Fruit fly (Drosophila melanogaster) whole organism, embryonic: ENCODE data around the gene Eip75B.

Experiments used
- B-H1 ChIP-seq: fragments of 200-800 bp; sonication (Bioruptor generic); IDR thresholded peaks from 3 replicates; pipeline ENCODE4 v1.3.6; 2022; ENCODE audit warnings: missing biosample characterization, missing genetic modification characterization
- Bdp1 ChIP-seq: fragments of 200-800 bp; sonication (Bioruptor generic); optimal IDR thresholded peaks from 3 replicates; lab custom pipeline; 2016; ENCODE audit warnings: missing biosample characterization, missing genetic modification characterization
- CG10321 ChIP-seq: fragments of 200-800 bp; sonication (Bioruptor generic); IDR thresholded peaks from 2 replicates; pipeline ENCODE4 v1.3.6; 2022; ENCODE audit warnings: missing biosample characterization, missing genetic modification characterization
- CG10462 ChIP-seq: fragments of 200-800 bp; sonication (Bioruptor generic); optimal IDR thresholded peaks from 2 replicates; lab custom pipeline; 2016; ENCODE audit warnings: missing biosample characterization, missing genetic modification characterization
- CG10543 ChIP-seq: fragments of 200-800 bp; sonication (Bioruptor generic); optimal IDR thresholded peaks from 3 replicates; lab custom pipeline; 2017; ENCODE audit warnings: missing biosample characterization, mild to moderate bottlenecking, missing genetic modification characterization, moderate library complexity
- CG1233 ChIP-seq: fragments of 200-800 bp; sonication (Bioruptor generic); optimal IDR thresholded peaks from 4 replicates; lab custom pipeline; 2018; ENCODE audit warnings: missing biosample characterization, mild to moderate bottlenecking, missing genetic modification characterization
- CG12769 ChIP-seq: fragments of 200-800 bp; sonication (Bioruptor generic); optimal IDR thresholded peaks from 2 replicates; lab custom pipeline; 2019; ENCODE audit warnings: missing biosample characterization, mild to moderate bottlenecking, missing genetic modification characterization, moderate library complexity
- CG14710 ChIP-seq: fragments of 200-800 bp; sonication (Bioruptor generic); optimal IDR thresholded peaks from 3 replicates; lab custom pipeline; 2019; ENCODE audit warnings: missing biosample characterization, mild to moderate bottlenecking, missing genetic modification characterization, moderate library complexity
- CG14860 ChIP-seq: fragments of 200-800 bp; sonication (Bioruptor generic); IDR thresholded peaks from 3 replicates; pipeline ENCODE4 v1.3.6; 2022; ENCODE audit warnings: missing biosample characterization, missing genetic modification characterization; ENCODE audit not compliant: partially characterized antibody
- CG15514 ChIP-seq: fragments of 200-800 bp; sonication (Bioruptor generic); optimal IDR thresholded peaks from 3 replicates; lab custom pipeline; 2017; ENCODE audit warnings: missing biosample characterization, missing genetic modification characterization, mild to moderate bottlenecking, moderate library complexity, missing genetic modification reagents
- CG1832 ChIP-seq: fragments of 200-800 bp; sonication (Bioruptor generic); optimal IDR thresholded peaks from 2 replicates; lab custom pipeline; 2017; ENCODE audit warnings: missing biosample characterization, mild to moderate bottlenecking, missing genetic modification characterization, inconsistent platforms
- CG2875 ChIP-seq: fragments of 200-800 bp; sonication (Bioruptor generic); optimal IDR thresholded peaks from 2 replicates; lab custom pipeline; 2017; ENCODE audit warnings: missing biosample characterization, mild to moderate bottlenecking, missing genetic modification characterization, missing genetic modification reagents
- CG34422 ChIP-seq: fragments of 200-800 bp; sonication (Bioruptor generic); IDR thresholded peaks from 3 replicates; pipeline ENCODE4 v1.3.6; 2022; ENCODE audit warnings: missing biosample characterization, missing genetic modification characterization
- CG3838 ChIP-seq: fragments of 200-800 bp; sonication (Bioruptor generic); optimal IDR thresholded peaks from 3 replicates; lab custom pipeline; 2016; ENCODE audit warnings: missing biosample characterization, missing genetic modification characterization
- CG4617 ChIP-seq: fragments of 200-800 bp; sonication (Bioruptor generic); optimal IDR thresholded peaks from 3 replicates; lab custom pipeline; 2016; ENCODE audit warnings: missing biosample characterization, missing genetic modification characterization, borderline replicate concordance
- CG5245 ChIP-seq: fragments of 200-800 bp; sonication (Bioruptor generic); optimal IDR thresholded peaks from 3 replicates; lab custom pipeline; 2016; ENCODE audit warnings: missing biosample characterization, missing genetic modification characterization
- CG7372 ChIP-seq: fragments of 200-800 bp; sonication (Bioruptor generic); IDR thresholded peaks from 2 replicates; pipeline ENCODE4 v1.3.6; 2022; ENCODE audit warnings: missing biosample characterization, missing genetic modification characterization
- CG7556 ChIP-seq: fragments of 200-800 bp; sonication (Bioruptor generic); optimal IDR thresholded peaks from 2 replicates; lab custom pipeline; 2017; ENCODE audit warnings: missing biosample characterization, mild to moderate bottlenecking, missing genetic modification characterization
- CG8290 ChIP-seq, 3 experiments: fragments of 200-800 bp; sonication (Bioruptor generic); optimal IDR thresholded peaks; 2 replicates each; lab custom pipeline; 2016 to 2019; ENCODE audit warnings: missing biosample characterization in 3 of 3, missing genetic modification characterization in 3 of 3, mild to moderate bottlenecking in 2 of 3, moderate library complexity in 1 of 3
- CG8944 ChIP-seq: fragments of 200-800 bp; sonication (Bioruptor generic); optimal IDR thresholded peaks from 3 replicates; lab custom pipeline; 2016; ENCODE audit warnings: missing biosample characterization, missing genetic modification characterization
- CG9437 ChIP-seq: fragments of 200-800 bp; sonication (Bioruptor generic); optimal IDR thresholded peaks from 2 replicates; lab custom pipeline; 2018; ENCODE audit warnings: missing biosample characterization, mild to moderate bottlenecking, missing genetic modification characterization
- Eip74EF ChIP-seq, 2 experiments: fragments of 200-800 bp in 1 of 2; fragments of >200 bp in 1 of 2; sonication (Bioruptor generic) in 1 of 2; optimal IDR thresholded peaks; 2 replicates each; lab custom pipeline; 2017 to 2019; ENCODE audit warnings: missing biosample characterization in 2 of 2, missing genetic modification characterization in 2 of 2, mild to moderate bottlenecking in 1 of 2, moderate library complexity in 1 of 2
- H2.0 ChIP-seq: fragments of 200-800 bp; sonication (Bioruptor generic); IDR thresholded peaks from 2 replicates; pipeline ENCODE4 v1.3.6; 2022; ENCODE audit warnings: missing biosample characterization, missing genetic modification characterization
- Jarid2 ChIP-seq: fragments of 200-800 bp; sonication (Bioruptor generic); optimal IDR thresholded peaks from 3 replicates; lab custom pipeline; 2017; ENCODE audit warnings: mild to moderate bottlenecking, missing biosample characterization, missing genetic modification reagents, missing genetic modification characterization
- Mad ChIP-seq: fragments of 200-800 bp; sonication (Bioruptor generic); optimal IDR thresholded peaks from 2 replicates; lab custom pipeline; 2016; ENCODE audit warnings: missing biosample characterization, missing genetic modification characterization
- Med ChIP-seq: fragments of 200-800 bp; sonication (Bioruptor generic); peaks from one replicate; lab custom pipeline; 2016; ENCODE audit warnings: missing biosample characterization, missing genetic modification characterization, mild to moderate bottlenecking, inconsistent platforms, moderate library complexity
- Meics ChIP-seq: fragments of 200-800 bp; sonication (Bioruptor generic); optimal IDR thresholded peaks from 2 replicates; lab custom pipeline; 2017; ENCODE audit warnings: missing biosample characterization, mild to moderate bottlenecking, missing genetic modification characterization
- NFAT ChIP-seq: fragments of 200-800 bp; sonication (Bioruptor generic); IDR thresholded peaks from 2 replicates; pipeline ENCODE4 v1.3.6; 2022; ENCODE audit warnings: missing biosample characterization, missing genetic modification characterization
- NK7.1 ChIP-seq: fragments of 200-800 bp; sonication (Bioruptor generic); optimal IDR thresholded peaks from 3 replicates; lab custom pipeline; 2016; ENCODE audit warnings: missing biosample characterization, missing genetic modification characterization
- Neu2 ChIP-seq: fragments of 200-800 bp; sonication (Bioruptor generic); optimal IDR thresholded peaks from 3 replicates; lab custom pipeline; 2016; ENCODE audit warnings: missing biosample characterization, missing genetic modification characterization, borderline replicate concordance
- Optix ChIP-seq: fragments of 200-800 bp; sonication (Bioruptor generic); IDR thresholded peaks from 3 replicates; pipeline ENCODE4 v1.3.6; 2022; ENCODE audit warnings: missing biosample characterization, missing genetic modification characterization
- Pdp1 ChIP-seq, 2 experiments: fragments of 200-800 bp; sonication (Bioruptor generic); optimal IDR thresholded peaks; 3 replicates each; lab custom pipeline; 2016; ENCODE audit warnings: missing biosample characterization in 2 of 2, missing genetic modification characterization in 2 of 2, mild to moderate bottlenecking in 1 of 2, moderate library complexity in 1 of 2
- Ravus ChIP-seq: fragments of 200-800 bp; sonication (Bioruptor generic); IDR thresholded peaks from 2 replicates; pipeline ENCODE4 v1.3.6; 2022; ENCODE audit warnings: missing biosample characterization, missing genetic modification characterization
- Sry-δ ChIP-seq: fragments of 200-800 bp; sonication (Bioruptor generic); optimal IDR thresholded peaks from 2 replicates; lab custom pipeline; 2016; ENCODE audit warnings: missing biosample characterization, missing genetic modification characterization
- br ChIP-seq: fragments of >200 bp; optimal IDR thresholded peaks from 2 replicates; lab custom pipeline; 2017
- caup ChIP-seq: fragments of 200-800 bp; sonication (Bioruptor generic); optimal IDR thresholded peaks from 3 replicates; lab custom pipeline; 2017; ENCODE audit warnings: missing biosample characterization, mild to moderate bottlenecking, missing genetic modification characterization, moderate library complexity; ENCODE audit not compliant: severe bottlenecking
- chm ChIP-seq: fragments of 200-800 bp; sonication (Bioruptor generic); IDR thresholded peaks from 2 replicates; pipeline ENCODE4 v1.3.6; 2022; ENCODE audit warnings: missing biosample characterization, missing genetic modification characterization
- chn ChIP-seq: fragments of 200-800 bp; sonication (Bioruptor generic); optimal IDR thresholded peaks from 2 replicates; lab custom pipeline; 2016; ENCODE audit warnings: missing biosample characterization, missing genetic modification characterization
- crp ChIP-seq, 2 experiments: fragments of 200-800 bp; sonication (Bioruptor generic); optimal IDR thresholded peaks; 2 replicates in 1 of 2; 3 replicates in 1 of 2; lab custom pipeline; 2017; ENCODE audit warnings: missing biosample characterization in 2 of 2, missing genetic modification characterization in 2 of 2, mild to moderate bottlenecking in 1 of 2, moderate library complexity in 1 of 2
- gce ChIP-seq: fragments of 200-800 bp; sonication (Bioruptor generic); IDR thresholded peaks from 3 replicates; pipeline ENCODE4 v1.3.6; 2022; ENCODE audit warnings: missing biosample characterization, missing genetic modification characterization
- lmd ChIP-seq: fragments of 200-800 bp; sonication (Bioruptor generic); IDR thresholded peaks from 2 replicates; pipeline ENCODE4 v1.3.6; 2022; ENCODE audit warnings: missing biosample characterization, missing genetic modification characterization
- mirr ChIP-seq: fragments of 200-800 bp; sonication (Bioruptor generic); optimal IDR thresholded peaks from 3 replicates; lab custom pipeline; 2018; ENCODE audit warnings: missing biosample characterization, mild to moderate bottlenecking, missing genetic modification characterization
- org-1 ChIP-seq: fragments of 200-800 bp; sonication (Bioruptor generic); optimal IDR thresholded peaks from 2 replicates; lab custom pipeline; 2017; ENCODE audit warnings: missing biosample characterization, missing genetic modification characterization
- pan ChIP-seq, 4 experiments: fragments of >200 bp in 3 of 4; fragments of 200-800 bp in 1 of 4; sonication (Bioruptor generic) in 1 of 4; optimal IDR thresholded peaks in 3 of 4; IDR thresholded peaks in 1 of 4; 2 replicates each; pipeline versions ENCODE4 v1.3.6 to Lab custom; 2017 to 2022; ENCODE audit warnings: missing biosample characterization in 2 of 4, missing genetic modification characterization in 2 of 4, mixed read lengths in 1 of 4
- pum ChIP-seq: fragments of 200-800 bp; sonication (Bioruptor generic); optimal IDR thresholded peaks from 2 replicates; lab custom pipeline; 2016; ENCODE audit warnings: missing biosample characterization, missing genetic modification characterization
- rib ChIP-seq: fragments of 200-800 bp; sonication (Bioruptor generic); IDR thresholded peaks from 2 replicates; pipeline ENCODE4 v1.3.6; 2022; ENCODE audit warnings: missing biosample characterization, missing genetic modification characterization
- tll ChIP-seq, 2 experiments: fragments of 200-800 bp in 1 of 2; fragments of >200 bp in 1 of 2; sonication (Bioruptor generic) in 1 of 2; optimal IDR thresholded peaks; 2 replicates each; lab custom pipeline; 2017 to 2019; ENCODE audit warnings: missing biosample characterization in 2 of 2, missing genetic modification characterization in 2 of 2, mild to moderate bottlenecking in 1 of 2, moderate library complexity in 1 of 2
- usp ChIP-seq: fragments of >200 bp; optimal IDR thresholded peaks from 2 replicates; lab custom pipeline; 2017; ENCODE audit warnings: missing biosample characterization, missing genetic modification characterization

The Eip75B gene

dm6 chr3L:17948195-17948594, 116.3 kb downstream of the Eip75B start (continued):
- TF ChIP-seq org-1 (GFP tag; lab: Kevin White, UChicago), result no peak
- peak; percentile 71 for TF ChIP-seq CG10543 (GFP tag; lab: Kevin White, UChicago)
- no peak for TF ChIP-seq chm (GFP tag; lab: Robert Waterston, UW)
- TF ChIP-seq Pdp1 (GFP tag; optimal IDR thresholded peaks at IDR 0.05; lab: Kevin White, UChicago), result no peak
- no peak for TF ChIP-seq CG1233 (GFP tag; lab: Kevin White, UChicago)
- TF ChIP-seq CG14710 (tag; lab: Kevin White, UChicago), result no peak
- TF ChIP-seq NK7.1 (GFP tag; lab: Kevin White, UChicago), result no peak
- TF ChIP-seq CG7556 (GFP tag; lab: Kevin White, UChicago), result no peak
- TF ChIP-seq rib (GFP tag; lab: Robert Waterston, UW), result peak; percentile 78
- TF ChIP-seq Neu2 (GFP tag; lab: Kevin White, UChicago), result no peak
- TF ChIP-seq, all 482 proteins: peak for 27

- no peak for TF ChIP-seq CG5245
- TF ChIP-seq CG2875 (GFP tag; lab: Kevin White, UChicago), result no peak
- no peak for TF ChIP-seq CG10321
- TF ChIP-seq chm (GFP tag; lab: Robert Waterston, UW), result no peak
- TF ChIP-seq pan (optimal IDR thresholded peaks at IDR 0.05; lab: Kevin White, UChicago), result no peak
- no peak for TF ChIP-seq pan (GFP tag; optimal IDR thresholded peaks at IDR 0.05 in 1 of 2, IDR thresholded peaks at IDR 0.05 in 1 of 2)
- TF ChIP-seq NFAT (GFP tag; lab: Robert Waterston, UW), result no peak
- peak; percentile 7 for TF ChIP-seq CG12769 (tag; lab: Kevin White, UChicago)
- TF ChIP-seq CG8944 (GFP tag; lab: Kevin White, UChicago), result no peak
- no peak for TF ChIP-seq Bdp1 (GFP tag; lab: Kevin White, UChicago)
- TF ChIP-seq CG14860 (GFP tag; lab: Robert Waterston, UW), result no peak
- no peak for TF ChIP-seq br (lab: Kevin White, UChicago)
- no peak for TF ChIP-seq Mad (GFP tag; lab: Kevin White, UChicago)
- no peak for TF ChIP-seq usp (GFP tag; lab: Kevin White, UChicago)
- no peak for TF ChIP-seq lmd (GFP tag; lab: Robert Waterston, UW)
- TF ChIP-seq mirr (GFP tag; lab: Kevin White, UChicago), result no peak
- no peak for TF ChIP-seq CG4617
- TF ChIP-seq Jarid2, result no peak
- TF ChIP-seq CG10462, result no peak
- TF ChIP-seq CG9437 (GFP tag; lab: Kevin White, UChicago), result no peak
- TF ChIP-seq Optix (GFP tag; lab: Robert Waterston, UW), result no peak
- TF ChIP-seq CG8290 (GFP tag; optimal IDR thresholded peaks at IDR 0.05; lab: Kevin White, UChicago), result no peak
- peak in 1 of 2 experiments; percentile 1 for TF ChIP-seq CG8290 (tag; optimal IDR thresholded peaks at IDR 0.05; lab: Kevin White, UChicago)
- TF ChIP-seq crp (GFP tag; optimal IDR thresholded peaks at IDR 0.05; lab: Kevin White, UChicago), result no peak
- no peak for TF ChIP-seq Ravus
- no peak for TF ChIP-seq Eip74EF (GFP tag; optimal IDR thresholded peaks at IDR 0.05; lab: Kevin White, UChicago)
- no peak for TF ChIP-seq tll (GFP tag; optimal IDR thresholded peaks at IDR 0.05; lab: Kevin White, UChicago)
- no peak for TF ChIP-seq B-H1
- TF ChIP-seq chn (GFP tag; lab: Kevin White, UChicago), result no peak
- TF ChIP-seq CG15514 (GFP tag; lab: Kevin White, UChicago), result no peak
- TF ChIP-seq CG1832 (GFP tag; lab: Kevin White, UChicago), result peak; percentile 42
- TF ChIP-seq caup (GFP tag; lab: Kevin White, UChicago), result no peak
- TF ChIP-seq pum (GFP tag; lab: Kevin White, UChicago), result no peak
- TF ChIP-seq CG7372 (GFP tag; lab: Robert Waterston, UW), result 0 out of 2 replicates have a peak, but pooled peaks have one; percentile 26
- TF ChIP-seq CG3838, result no peak
- TF ChIP-seq CG34422, result no peak
- no peak for TF ChIP-seq Meics (GFP tag; lab: Kevin White, UChicago)
- no peak for TF ChIP-seq gce (GFP tag; lab: Robert Waterston, UW)
- TF ChIP-seq Med (GFP tag; lab: Kevin White, UChicago), result peak; percentile 51
- TF ChIP-seq H2.0 (GFP tag; lab: Robert Waterston, UW), result no peak
- no peak for TF ChIP-seq Sry-δ (GFP tag; lab: Kevin White, UChicago)
Observed at dm6 chr3L:17947296-17947713, 117.2 kb downstream of the Eip75B start.
